Worm (Caenorhabditis elegans) whole organism, L2 larva: ENCODE results near the gene enu-3.5.

ENCODE experiments used
- C34F6.9 ChIP-seq: fragments of 150-350 bp; optimal IDR thresholded peaks from 2 replicates; lab custom pipeline; 2014; ENCODE audit warnings: missing biosample characterization, missing genetic modification characterization
- F13H6.1 ChIP-seq: sonication (generic microtip); optimal IDR thresholded peaks from 2 replicates; lab custom pipeline; 2016; ENCODE audit warnings: missing genetic modification characterization, missing compliant biosample characterization
- ZK546.5 ChIP-seq: sonication (generic microtip); optimal IDR thresholded peaks from 2 replicates; lab custom pipeline; 2017; ENCODE audit warnings: missing biosample characterization, missing genetic modification characterization
- aly-2 ChIP-seq: fragments of 150-350 bp; optimal IDR thresholded peaks from 2 replicates; lab custom pipeline; 2014; ENCODE audit warnings: missing biosample characterization, missing genetic modification characterization
- blmp-1 ChIP-seq: sonication (generic microtip); optimal IDR thresholded peaks from 2 replicates; lab custom pipeline; 2017; ENCODE audit warnings: missing genetic modification characterization, mild to moderate bottlenecking, missing compliant biosample characterization, antibody characterized with exemption, moderate library complexity; ENCODE audit not compliant: insufficient read depth
- crh-2 ChIP-seq: sonication (generic microtip); optimal IDR thresholded peaks from 2 replicates; lab custom pipeline; 2017; ENCODE audit warnings: missing biosample characterization, missing genetic modification characterization
- dmd-4 ChIP-seq: sonication (generic microtip); optimal IDR thresholded peaks from 2 replicates; lab custom pipeline; 2017; ENCODE audit warnings: missing biosample characterization, missing genetic modification characterization
- egl-27 ChIP-seq: sonication (generic microtip); optimal IDR thresholded peaks from 3 replicates; lab custom pipeline; 2017; ENCODE audit warnings: missing biosample characterization, missing genetic modification reagents, missing genetic modification characterization
- elt-1 ChIP-seq: fragments of 150-350 bp; optimal IDR thresholded peaks from 2 replicates; lab custom pipeline; 2014; ENCODE audit warnings: missing biosample characterization, missing genetic modification characterization
- elt-3 ChIP-seq: sonication (generic microtip); optimal IDR thresholded peaks from 2 replicates; lab custom pipeline; 2017; ENCODE audit warnings: missing biosample characterization, missing genetic modification characterization
- fos-1 ChIP-seq: fragments of 150-350 bp; optimal IDR thresholded peaks from 2 replicates; lab custom pipeline; 2014; ENCODE audit warnings: missing biosample characterization, missing genetic modification characterization
- gmeb-1 ChIP-seq: fragments of 150-350 bp; optimal IDR thresholded peaks from 2 replicates; lab custom pipeline; 2014; ENCODE audit warnings: missing biosample characterization, missing genetic modification characterization
- lin-11 ChIP-seq: fragments of 150-350 bp; sonication (generic microtip); optimal IDR thresholded peaks from 2 replicates; lab custom pipeline; 2014; ENCODE audit warnings: missing biosample characterization, missing genetic modification characterization, inconsistent platforms, mixed read lengths
- lsy-2 ChIP-seq, 2 experiments: fragments of 150-350 bp in 1 of 2; sonication (generic microtip) in 1 of 2; optimal IDR thresholded peaks; 2 replicates each; lab custom pipeline; 2014 to 2017; ENCODE audit warnings: missing biosample characterization in 2 of 2, missing genetic modification characterization in 2 of 2
- mab-5 ChIP-seq: fragments of 150-350 bp; optimal IDR thresholded peaks from 2 replicates; lab custom pipeline; 2014; ENCODE audit warnings: missing biosample characterization, missing genetic modification characterization
- mdl-1 ChIP-seq, 2 experiments: fragments of 150-350 bp in 1 of 2; sonication (generic microtip) in 1 of 2; optimal IDR thresholded peaks; 2 replicates each; lab custom pipeline; 2017; ENCODE audit warnings: missing biosample characterization in 2 of 2, missing genetic modification characterization in 2 of 2
- nhr-10 ChIP-seq: sonication (generic microtip); optimal IDR thresholded peaks from 2 replicates; lab custom pipeline; 2017; ENCODE audit warnings: missing biosample characterization, missing genetic modification characterization
- nhr-11 ChIP-seq: fragments of 150-350 bp; optimal IDR thresholded peaks from 2 replicates; lab custom pipeline; 2014; ENCODE audit warnings: missing biosample characterization, missing genetic modification characterization
- nhr-12 ChIP-seq: fragments of 150-350 bp; optimal IDR thresholded peaks from 2 replicates; lab custom pipeline; 2014; ENCODE audit warnings: missing biosample characterization, missing genetic modification characterization
- nhr-129 ChIP-seq: fragments of 150-350 bp; optimal IDR thresholded peaks from 2 replicates; lab custom pipeline; 2014; ENCODE audit warnings: missing biosample characterization, missing genetic modification characterization
- nhr-21 ChIP-seq: fragments of 150-350 bp; optimal IDR thresholded peaks from 2 replicates; lab custom pipeline; 2014; ENCODE audit warnings: missing biosample characterization, missing genetic modification characterization
- nhr-237 ChIP-seq: fragments of 150-350 bp; optimal IDR thresholded peaks from 2 replicates; lab custom pipeline; 2014; ENCODE audit warnings: missing biosample characterization, missing genetic modification characterization
- nhr-25 ChIP-seq: fragments of 150-350 bp; sonication (generic microtip); optimal IDR thresholded peaks from 3 replicates; lab custom pipeline; 2014; ENCODE audit warnings: missing biosample characterization, missing genetic modification characterization
- nhr-6 ChIP-seq: fragments of 150-350 bp; optimal IDR thresholded peaks from 2 replicates; lab custom pipeline; 2014; ENCODE audit warnings: missing biosample characterization, missing genetic modification characterization
- sem-4 ChIP-seq: fragments of 150-350 bp; optimal IDR thresholded peaks from 2 replicates; lab custom pipeline; 2014; ENCODE audit warnings: missing biosample characterization, missing genetic modification reagents, missing genetic modification characterization
- sma-3 ChIP-seq: sonication (generic microtip); optimal IDR thresholded peaks from 2 replicates; lab custom pipeline; 2016; ENCODE audit warnings: missing genetic modification reagents, missing genetic modification characterization, missing compliant biosample characterization
- sma-9 ChIP-seq, 2 experiments: fragments of 150-350 bp in 1 of 2; sonication (generic microtip) in 1 of 2; optimal IDR thresholded peaks; 2 replicates each; lab custom pipeline; 2014 to 2016; ENCODE audit warnings: missing genetic modification characterization in 2 of 2, mild to moderate bottlenecking in 1 of 2, missing biosample characterization in 1 of 2, missing compliant biosample characterization in 1 of 2, missing genetic modification reagents in 1 of 2, moderate library complexity in 1 of 2
- snpc-4 ChIP-seq: fragments of 150-350 bp; optimal IDR thresholded peaks from 2 replicates; lab custom pipeline; 2014; ENCODE audit warnings: missing biosample characterization, missing genetic modification characterization
- zag-1 ChIP-seq: fragments of 150-350 bp; optimal IDR thresholded peaks from 2 replicates; lab custom pipeline; 2014; ENCODE audit warnings: missing biosample characterization, missing genetic modification characterization
- ztf-1 ChIP-seq: fragments of 200-800 bp; sonication (Bioruptor generic); conservative IDR thresholded peaks from 2 replicates; pipeline ENCODE4 v1.3.6; 2022; ENCODE audit warnings: missing genetic modification characterization, missing compliant biosample characterization
- ztf-11 ChIP-seq: sonication (generic microtip); optimal IDR thresholded peaks from 2 replicates; lab custom pipeline; 2017; ENCODE audit warnings: missing biosample characterization, missing genetic modification characterization

enu-3.5 gene

DNA sequence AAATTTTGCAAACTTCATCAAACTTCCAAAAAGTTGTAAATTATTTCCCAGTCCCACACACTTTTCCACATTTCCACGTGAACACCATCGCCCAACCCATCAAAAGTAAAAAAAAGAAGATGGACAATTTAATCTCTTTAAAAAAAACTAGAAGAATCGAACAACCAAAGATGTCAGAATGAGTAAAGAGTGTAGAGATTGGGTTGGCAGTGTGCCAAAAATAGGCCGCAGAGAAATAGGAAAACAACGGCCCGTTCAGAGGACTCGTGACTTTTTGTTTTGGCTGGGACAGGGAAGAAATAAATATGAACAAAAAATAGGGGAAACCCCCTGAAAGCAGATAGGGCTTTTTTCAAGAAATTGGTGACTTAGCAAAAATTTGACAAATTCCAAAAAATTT lies 35.1 kb upstream of the enu-3.5 start:
- TF ChIP-seq blmp-1 = peak; percentile 14
- TF ChIP-seq crh-2 = no peak
- TF ChIP-seq nhr-25 (tag; lab: Kevin White, UChicago) = peak; percentile 49
- TF ChIP-seq aly-2 (tag; lab: Kevin White, UChicago) = no peak
- TF ChIP-seq C34F6.9 = no peak
- TF ChIP-seq elt-1 (tag; lab: Kevin White, UChicago) = no peak
- TF ChIP-seq nhr-21 (tag; lab: Kevin White, UChicago) = no peak
- TF ChIP-seq egl-27 (tag; lab: Kevin White, UChicago) = no peak
- TF ChIP-seq sma-9 (GFP tag; optimal IDR thresholded peaks at IDR 0.05; lab: Kevin White, UChicago) = peak; percentile 83
- TF ChIP-seq sma-9 (tag; optimal IDR thresholded peaks at IDR 0.05; lab: Kevin White, UChicago) = no peak
- TF ChIP-seq nhr-12 (tag; lab: Kevin White, UChicago) = no peak
- peak; percentile 4 for TF ChIP-seq sma-3 (GFP tag; lab: Kevin White, UChicago)
- TF ChIP-seq sem-4 (tag; lab: Kevin White, UChicago) = peak; percentile 85
- TF ChIP-seq lsy-2 (tag; optimal IDR thresholded peaks at IDR 0.05; lab: Kevin White, UChicago) = peak in 1 of 2 experiments; percentile 19

DNA sequence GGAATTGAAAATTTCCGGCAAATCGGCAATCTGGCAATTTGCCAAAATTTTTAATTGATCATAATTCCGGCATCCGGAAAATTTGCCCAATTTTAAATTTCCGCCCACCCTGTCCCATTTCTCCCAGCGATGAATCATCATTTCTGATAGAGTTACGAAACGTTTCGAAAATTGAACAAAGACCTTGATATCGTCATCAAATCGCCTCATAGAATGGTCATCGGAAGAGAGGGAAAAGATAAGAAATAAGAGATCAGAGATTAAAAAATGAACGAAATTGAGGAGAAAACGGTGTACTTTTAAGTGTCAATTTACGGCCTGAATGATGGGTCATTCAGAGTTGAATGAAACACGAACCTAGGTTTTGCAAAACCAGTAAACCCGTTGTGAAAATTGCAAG lies 30.4 kb upstream of the enu-3.5 start:
- peak; percentile 2 for TF ChIP-seq sma-3 (GFP tag; lab: Kevin White, UChicago)
- peak; percentile 92 for TF ChIP-seq fos-1 (tag; lab: Kevin White, UChicago)
- peak; percentile 80 for TF ChIP-seq sma-9 (GFP tag; optimal IDR thresholded peaks at IDR 0.05; lab: Kevin White, UChicago)
- TF ChIP-seq sma-9 (tag; optimal IDR thresholded peaks at IDR 0.05; lab: Kevin White, UChicago) = no peak
- TF ChIP-seq ztf-11 = no peak
- TF ChIP-seq nhr-25 (tag; lab: Kevin White, UChicago) = peak; percentile 19
- TF ChIP-seq mdl-1 (tag; optimal IDR thresholded peaks at IDR 0.05; lab: Kevin White, UChicago) = no peak
- TF ChIP-seq sem-4 (tag; lab: Kevin White, UChicago) = peak; percentile 66
- TF ChIP-seq blmp-1 = peak; percentile 37

DNA sequence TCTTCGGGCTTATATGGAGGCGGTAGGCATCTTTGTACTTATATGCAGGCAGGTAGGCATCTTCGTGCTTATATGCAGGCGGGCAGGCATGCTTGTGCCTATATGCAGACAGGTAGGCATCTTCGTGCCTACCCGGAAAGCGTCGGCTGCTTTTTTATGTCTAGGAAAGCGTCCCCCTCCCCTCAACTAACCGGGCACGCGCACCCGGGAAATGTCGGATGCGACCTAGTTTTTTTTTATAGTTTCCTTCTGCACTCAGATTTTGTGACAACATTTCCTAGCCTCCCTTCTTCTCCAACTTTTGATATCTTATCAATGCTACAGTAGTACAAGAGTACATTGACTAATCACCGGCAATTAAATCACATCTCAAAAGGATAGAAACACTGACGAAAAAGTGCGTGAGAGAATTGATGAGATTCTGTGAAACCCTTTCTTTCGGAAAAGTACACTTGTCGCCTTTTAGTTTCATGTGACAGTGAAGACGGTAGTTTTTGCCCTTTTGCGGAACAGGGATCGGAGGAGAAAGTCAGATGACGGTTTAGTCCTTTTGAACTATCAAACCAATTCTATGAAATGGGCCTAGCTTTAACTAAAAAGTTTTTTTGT lies 28.9 kb upstream of the enu-3.5 start:
- TF ChIP-seq ztf-1 (GFP tag; lab: Robert Waterston, UW) (0 out of 2 replicates have a peak, but pooled peaks have one; percentile 37), mdl-1 (tag; optimal IDR thresholded peaks at IDR 0.05; lab: Kevin White, UChicago) (peak in 1 of 2 experiments; percentile 31), nhr-129 (tag; lab: Kevin White, UChicago) (peak; percentile 53), elt-3 (tag; lab: Kevin White, UChicago) (no peak), gmeb-1 (tag; lab: Kevin White, UChicago) (peak; percentile 21), egl-27 (tag; lab: Kevin White, UChicago) (peak; percentile 93), mab-5 (tag; lab: Kevin White, UChicago) (peak; percentile 12), sem-4 (tag; lab: Kevin White, UChicago) (peak; percentile 84), nhr-25 (tag; lab: Kevin White, UChicago) (peak; percentile 68), C34F6.9 (no peak), sma-3 (GFP tag; lab: Kevin White, UChicago) (peak; percentile 89), crh-2 (peak; percentile 7), blmp-1 (peak; percentile 93), F13H6.1 (peak; percentile 9), nhr-6 (peak; percentile 17), fos-1 (tag; lab: Kevin White, UChicago) (peak; percentile 88), nhr-21 (tag; lab: Kevin White, UChicago) (peak; percentile 93), aly-2 (tag; lab: Kevin White, UChicago) (no peak), sma-9 (GFP tag; optimal IDR thresholded peaks at IDR 0.05; lab: Kevin White, UChicago) (peak; percentile 96), sma-9 (tag; optimal IDR thresholded peaks at IDR 0.05; lab: Kevin White, UChicago) (peak; percentile 25), nhr-237 (tag; lab: Kevin White, UChicago) (no peak), nhr-10 (tag; lab: Kevin White, UChicago) (no peak), lsy-2 (tag; optimal IDR thresholded peaks at IDR 0.05; lab: Kevin White, UChicago) (peak in 1 of 2 experiments; percentile 71), snpc-4 (tag; lab: Kevin White, UChicago) (no peak)
- TF ChIP-seq, all 48 proteins: peak for 17

DNA sequence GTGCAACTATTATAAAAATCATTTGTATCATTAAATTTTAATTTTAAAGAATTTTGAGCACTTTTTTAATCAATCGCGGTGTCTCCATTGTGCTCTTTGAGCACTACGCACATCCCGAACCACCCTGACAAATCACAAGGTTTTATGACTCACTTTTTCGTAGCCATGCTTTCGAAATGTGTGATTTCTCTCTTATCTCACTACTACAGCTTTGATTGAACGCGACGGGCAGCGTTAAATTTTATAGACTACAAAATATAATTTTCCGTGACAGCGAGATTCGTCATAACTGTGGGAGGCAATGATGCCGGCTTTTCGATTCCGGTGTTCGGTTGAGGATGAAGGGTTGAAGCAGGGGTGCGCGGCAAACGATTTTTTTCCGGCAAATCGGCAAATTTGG lies 28.3 kb upstream of the enu-3.5 start:
- TF ChIP-seq dmd-4 (tag; lab: Kevin White, UChicago) (no peak), mab-5 (tag; lab: Kevin White, UChicago) (no peak), sma-9 (GFP tag; optimal IDR thresholded peaks at IDR 0.05; lab: Kevin White, UChicago) (peak; percentile 43), sma-9 (tag; optimal IDR thresholded peaks at IDR 0.05; lab: Kevin White, UChicago) (no peak), zag-1 (tag; lab: Kevin White, UChicago) (no peak), lsy-2 (tag; optimal IDR thresholded peaks at IDR 0.05; lab: Kevin White, UChicago) (no peak), lin-11 (tag; lab: Kevin White, UChicago) (no peak), fos-1 (tag; lab: Kevin White, UChicago) (peak; percentile 68), F13H6.1 (no peak), ZK546.5 (no peak), nhr-11 (tag; lab: Kevin White, UChicago) (no peak), nhr-21 (tag; lab: Kevin White, UChicago) (no peak), blmp-1 (no peak)
